Fruit fly (Drosophila melanogaster) whole organism, prepupa: ENCODE results near the gene CG7655.
A peak's percentile ranks its signal among the peaks of the same experiment; 100 is the strongest.

Experiments
- Blimp-1 ChIP-seq: fragments of 200-800 bp; sonication (Bioruptor generic); optimal IDR thresholded peaks from 3 replicates; lab custom pipeline; 2017; ENCODE audit warnings: missing biosample characterization, missing genetic modification characterization, mild to moderate bottlenecking, moderate library complexity, missing genetic modification reagents
- CG10631 ChIP-seq: fragments of 200-800 bp; sonication (Bioruptor generic); optimal IDR thresholded peaks from 2 replicates; lab custom pipeline; 2016; ENCODE audit warnings: missing biosample characterization, missing genetic modification characterization
- CG11762 ChIP-seq: fragments of 200-800 bp; sonication (Bioruptor generic); optimal IDR thresholded peaks from 3 replicates; lab custom pipeline; 2016; ENCODE audit warnings: missing biosample characterization, missing genetic modification characterization; ENCODE audit not compliant: insufficient read depth
- CG11902 ChIP-seq: fragments of 200-800 bp; sonication (Bioruptor generic); optimal IDR thresholded peaks from 3 replicates; lab custom pipeline; 2016; ENCODE audit warnings: missing biosample characterization, missing genetic modification characterization
- CG15336 ChIP-seq: fragments of 200-800 bp; sonication (Bioruptor generic); IDR thresholded peaks from 2 replicates; pipeline ENCODE4 v1.3.6; 2022; ENCODE audit warnings: missing biosample characterization, missing genetic modification characterization
- CG1621 ChIP-seq: fragments of 200-800 bp; sonication (Bioruptor generic); optimal IDR thresholded peaks from 3 replicates; lab custom pipeline; 2018; ENCODE audit warnings: missing biosample characterization, mild to moderate bottlenecking, missing genetic modification characterization
- CG16779 ChIP-seq: fragments of 200-800 bp; sonication (Bioruptor generic); optimal IDR thresholded peaks from 3 replicates; lab custom pipeline; 2017; ENCODE audit warnings: missing biosample characterization, mild to moderate bottlenecking, missing genetic modification characterization
- CG3032 ChIP-seq: fragments of 200-800 bp; optimal IDR thresholded peaks from 2 replicates; lab custom pipeline; 2019; ENCODE audit warnings: missing biosample characterization, mild to moderate bottlenecking, missing genetic modification characterization, moderate library complexity
- CG31627 ChIP-seq: fragments of 200-800 bp; sonication (Bioruptor generic); optimal IDR thresholded peaks from 3 replicates; lab custom pipeline; 2016; ENCODE audit warnings: missing biosample characterization, missing genetic modification characterization
- CG32006 ChIP-seq: fragments of 200-800 bp; sonication (Bioruptor generic); optimal IDR thresholded peaks from 3 replicates; lab custom pipeline; 2017; ENCODE audit warnings: missing biosample characterization, mild to moderate bottlenecking, missing genetic modification characterization
- CG34406 ChIP-seq: fragments of 200-800 bp; sonication (Bioruptor generic); optimal IDR thresholded peaks from 3 replicates; lab custom pipeline; 2016; ENCODE audit warnings: missing biosample characterization, missing genetic modification characterization
- CG3919 ChIP-seq: fragments of 200-800 bp; sonication (Bioruptor generic); optimal IDR thresholded peaks from 3 replicates; lab custom pipeline; 2016; ENCODE audit warnings: missing biosample characterization, missing genetic modification characterization
- CG6276 ChIP-seq: fragments of 200-800 bp; sonication (Bioruptor generic); optimal IDR thresholded peaks from 2 replicates; lab custom pipeline; 2017; ENCODE audit warnings: missing biosample characterization, mild to moderate bottlenecking, missing genetic modification characterization
- CG6808 ChIP-seq: fragments of 200-800 bp; sonication (Bioruptor generic); optimal IDR thresholded peaks from 3 replicates; lab custom pipeline; 2017; ENCODE audit warnings: missing biosample characterization, missing genetic modification characterization, mild to moderate bottlenecking, moderate library complexity, missing genetic modification reagents
- CG6854 ChIP-seq: fragments of 200-800 bp; sonication (Bioruptor generic); optimal IDR thresholded peaks from 2 replicates; lab custom pipeline; 2017; ENCODE audit warnings: missing biosample characterization, mild to moderate bottlenecking, missing genetic modification characterization
- CG8119 ChIP-seq: fragments of 200-800 bp; sonication (Bioruptor generic); IDR thresholded peaks from 3 replicates; pipeline ENCODE4 v1.3.6; 2022; ENCODE audit warnings: missing biosample characterization, missing genetic modification characterization
- CG8319 ChIP-seq: fragments of 200-800 bp; sonication (Bioruptor generic); optimal IDR thresholded peaks from 3 replicates; lab custom pipeline; 2016; ENCODE audit warnings: missing biosample characterization, missing genetic modification characterization
- CG8632 ChIP-seq: fragments of 200-800 bp; sonication (Bioruptor generic); optimal IDR thresholded peaks from 3 replicates; lab custom pipeline; 2016; ENCODE audit warnings: missing biosample characterization, missing genetic modification characterization
- Eip75B ChIP-seq: fragments of 200-800 bp; sonication (Bioruptor generic); optimal IDR thresholded peaks from 3 replicates; lab custom pipeline; 2016; ENCODE audit warnings: missing biosample characterization, missing genetic modification characterization
- Eip78C ChIP-seq: fragments of 200-800 bp; sonication (Bioruptor generic); peaks from one replicate; lab custom pipeline; 2016; ENCODE audit warnings: missing biosample characterization, missing genetic modification characterization
- Ets96B ChIP-seq: fragments of 200-800 bp; optimal IDR thresholded peaks from 2 replicates; lab custom pipeline; 2019; ENCODE audit warnings: missing biosample characterization, mild to moderate bottlenecking, missing genetic modification characterization, moderate library complexity
- Gug ChIP-seq: fragments of 200-800 bp; sonication (Bioruptor generic); IDR thresholded peaks from 2 replicates; pipeline ENCODE4 v1.3.6; 2022; ENCODE audit warnings: missing biosample characterization, missing genetic modification characterization
- Hr4 ChIP-seq: fragments of 200-800 bp; sonication (Bioruptor generic); optimal IDR thresholded peaks from 3 replicates; lab custom pipeline; 2016; ENCODE audit warnings: missing biosample characterization, missing genetic modification characterization
- Met ChIP-seq: fragments of 200-800 bp; sonication (Bioruptor generic); optimal IDR thresholded peaks from 3 replicates; lab custom pipeline; 2016; ENCODE audit warnings: missing biosample characterization, missing genetic modification characterization
- OdsH ChIP-seq: fragments of 200-800 bp; sonication (Bioruptor generic); optimal IDR thresholded peaks from 3 replicates; lab custom pipeline; 2016; ENCODE audit warnings: missing biosample characterization, missing genetic modification characterization
- Sox102F ChIP-seq: fragments of 200-800 bp; sonication (Bioruptor generic); optimal IDR thresholded peaks from 2 replicates; lab custom pipeline; 2016; ENCODE audit warnings: missing biosample characterization, mild to moderate bottlenecking, missing genetic modification characterization
- Sox14 ChIP-seq: fragments of 200-800 bp; sonication (Bioruptor generic); optimal IDR thresholded peaks from 3 replicates; lab custom pipeline; 2016; ENCODE audit warnings: missing biosample characterization, missing genetic modification characterization
- Sox15 ChIP-seq: fragments of 200-800 bp; sonication (Bioruptor generic); optimal IDR thresholded peaks from 3 replicates; lab custom pipeline; 2016; ENCODE audit warnings: missing biosample characterization, missing genetic modification characterization
- dac ChIP-seq: fragments of 200-800 bp; sonication (Bioruptor generic); optimal IDR thresholded peaks from 2 replicates; lab custom pipeline; 2017; ENCODE audit warnings: missing biosample characterization, mild to moderate bottlenecking, missing genetic modification characterization
- dsx ChIP-seq: fragments of 200-800 bp; optimal IDR thresholded peaks from 3 replicates; lab custom pipeline; 2019; ENCODE audit warnings: missing biosample characterization, mild to moderate bottlenecking, missing genetic modification characterization, moderate library complexity; ENCODE audit not compliant: poor library complexity, severe bottlenecking
- eg ChIP-seq: fragments of 200-800 bp; sonication (Bioruptor generic); IDR thresholded peaks from 3 replicates; pipeline ENCODE4 v1.3.6; 2022; ENCODE audit warnings: missing biosample characterization, missing genetic modification characterization
- esn ChIP-seq: fragments of 200-800 bp; sonication (Bioruptor generic); optimal IDR thresholded peaks from 2 replicates; lab custom pipeline; 2016; ENCODE audit warnings: missing biosample characterization, mild to moderate bottlenecking, missing genetic modification characterization, moderate library complexity
- fd59A ChIP-seq: fragments of 200-800 bp; sonication (Bioruptor generic); optimal IDR thresholded peaks from 2 replicates; lab custom pipeline; 2017; ENCODE audit warnings: missing biosample characterization, mild to moderate bottlenecking, missing genetic modification characterization, missing genetic modification reagents
- lz ChIP-seq: fragments of 200-800 bp; sonication (Bioruptor generic); optimal IDR thresholded peaks from 3 replicates; lab custom pipeline; 2016; ENCODE audit warnings: missing biosample characterization, missing genetic modification characterization
- net ChIP-seq: fragments of 200-800 bp; sonication (Bioruptor generic); optimal IDR thresholded peaks from 3 replicates; lab custom pipeline; 2016; ENCODE audit warnings: missing biosample characterization, missing genetic modification characterization
- spab ChIP-seq: fragments of 200-800 bp; sonication (Bioruptor generic); optimal IDR thresholded peaks from 2 replicates; lab custom pipeline; 2017; ENCODE audit warnings: missing biosample characterization, mild to moderate bottlenecking, missing genetic modification characterization, missing genetic modification reagents
- ss ChIP-seq, 2 experiments: fragments of 200-800 bp; sonication (Bioruptor generic); optimal IDR thresholded peaks; 2 replicates in 1 of 2; 3 replicates in 1 of 2; lab custom pipeline; 2017 to 2018; ENCODE audit warnings: mild to moderate bottlenecking in 2 of 2, missing biosample characterization in 2 of 2, missing genetic modification characterization in 2 of 2, moderate library complexity in 1 of 2
- svp ChIP-seq: fragments of 200-800 bp; sonication (Bioruptor generic); peaks from one replicate; lab custom pipeline; 2016; ENCODE audit warnings: missing biosample characterization, missing genetic modification characterization
- topi ChIP-seq: fragments of 200-800 bp; sonication (Bioruptor generic); optimal IDR thresholded peaks from 3 replicates; lab custom pipeline; 2016; ENCODE audit warnings: missing biosample characterization, missing genetic modification characterization
- vri ChIP-seq: fragments of 200-800 bp; sonication (Bioruptor generic); optimal IDR thresholded peaks from 3 replicates; lab custom pipeline; 2016; ENCODE audit warnings: missing biosample characterization, mild to moderate bottlenecking, missing genetic modification characterization

CG7655 gene

DNA sequence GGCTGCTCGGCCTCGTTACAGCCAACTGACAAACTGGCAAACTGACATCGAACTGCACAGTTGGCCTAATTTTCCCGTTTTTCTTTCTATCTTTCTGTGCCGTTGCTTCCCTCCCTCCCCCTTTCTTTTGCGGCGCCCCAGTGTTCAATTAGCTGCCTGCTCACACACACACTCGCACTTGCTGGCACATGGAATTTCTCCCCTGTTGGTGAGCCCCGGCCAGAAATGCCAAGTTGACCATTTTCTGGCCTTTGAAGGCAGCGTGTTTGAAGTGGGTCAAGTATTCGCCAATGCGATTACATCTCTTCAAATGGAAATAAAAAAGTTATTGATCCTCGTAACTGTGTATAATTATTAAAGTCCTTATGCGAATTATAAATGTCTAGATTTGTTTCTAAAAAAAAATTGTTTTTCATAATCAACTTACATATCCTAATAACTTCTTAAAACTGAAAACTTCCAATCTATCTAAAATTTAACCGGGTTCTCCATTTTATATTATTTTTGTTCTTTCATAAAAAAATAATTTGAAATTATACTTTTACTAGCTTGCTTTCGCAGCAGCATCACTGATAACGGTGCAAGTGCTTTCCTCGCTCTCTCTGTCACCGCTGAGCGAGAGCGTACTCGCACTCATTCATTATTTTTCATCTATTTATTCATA lies 1.7 kb upstream of the CG7655 start (continued):
- TF ChIP-seq CG11902 (GFP tag; lab: Kevin White, UChicago), result no peak
- TF ChIP-seq CG16779 (tag; lab: Kevin White, UChicago), result no peak
- TF ChIP-seq fd59A (GFP tag; lab: Kevin White, UChicago), result no peak
- no peak for TF ChIP-seq vri (GFP tag; lab: Kevin White, UChicago)
- peak; percentile 51 for TF ChIP-seq CG34406 (GFP tag; lab: Kevin White, UChicago)
- peak; percentile 68 for TF ChIP-seq Met
- peak; percentile 17 for TF ChIP-seq Sox14 (GFP tag; lab: Kevin White, UChicago)
- TF ChIP-seq CG6276 (GFP tag; lab: Kevin White, UChicago), result no peak
- peak; percentile 64 for TF ChIP-seq Hr4
- peak; percentile 12 for TF ChIP-seq CG31627
- no peak for TF ChIP-seq spab (GFP tag; lab: Kevin White, UChicago)
- TF ChIP-seq Blimp-1, result no peak
- no peak for TF ChIP-seq eg
- peak; percentile 45 for TF ChIP-seq topi
- TF ChIP-seq lz (GFP tag; lab: Kevin White, UChicago), result peak; percentile 56
- TF ChIP-seq CG8632 (GFP tag; lab: Kevin White, UChicago), result no peak
- peak; percentile 3 for TF ChIP-seq Ets96B (tag; lab: Kevin White, UChicago)
- no peak for TF ChIP-seq CG8319 (GFP tag; lab: Kevin White, UChicago)
- peak; percentile 80 for TF ChIP-seq CG32006 (GFP tag; lab: Kevin White, UChicago)
- peak; percentile 10 for TF ChIP-seq CG3919 (GFP tag; lab: Kevin White, UChicago)
- TF ChIP-seq Sox15 (GFP tag; lab: Kevin White, UChicago), result peak; percentile 31
- peak; percentile 11 for TF ChIP-seq CG3032 (tag; lab: Kevin White, UChicago)
- no peak for TF ChIP-seq dsx (GFP tag; lab: Kevin White, UChicago)

DNA sequence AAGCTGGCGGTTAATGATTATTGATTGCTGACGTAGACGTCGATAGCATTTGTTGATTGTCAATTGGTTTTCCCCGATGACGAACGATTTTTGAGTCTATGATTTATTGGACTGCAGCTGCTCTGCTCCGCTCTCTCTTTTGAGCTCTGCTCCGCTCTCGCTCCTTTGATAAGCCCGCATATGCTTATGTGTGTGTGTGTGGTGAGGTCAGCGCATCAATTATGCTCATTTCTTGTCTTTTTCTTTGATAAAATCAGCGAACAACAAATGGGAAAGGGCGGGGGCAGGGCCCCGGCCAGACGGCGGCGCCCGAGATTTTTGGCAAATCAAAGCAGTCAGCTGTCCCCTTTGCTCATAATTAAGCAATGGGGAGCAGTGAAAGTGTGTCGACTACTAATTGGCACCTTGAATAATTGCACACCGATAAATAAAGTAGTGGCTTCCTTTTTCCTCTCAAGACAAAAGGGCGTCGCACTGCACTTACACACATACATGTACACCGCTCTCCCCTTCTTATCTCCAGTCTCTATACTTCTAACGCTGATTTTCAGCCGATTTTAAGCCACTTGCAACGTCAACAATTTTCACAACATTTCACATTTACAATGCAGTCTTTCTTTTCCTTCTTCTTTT lies 742 bp upstream of the CG7655 start:
- TF ChIP-seq Blimp-1, result peak; percentile 26
- TF ChIP-seq CG3919 (GFP tag; lab: Kevin White, UChicago), result no peak
- no peak for TF ChIP-seq lz (GFP tag; lab: Kevin White, UChicago)

DNA sequence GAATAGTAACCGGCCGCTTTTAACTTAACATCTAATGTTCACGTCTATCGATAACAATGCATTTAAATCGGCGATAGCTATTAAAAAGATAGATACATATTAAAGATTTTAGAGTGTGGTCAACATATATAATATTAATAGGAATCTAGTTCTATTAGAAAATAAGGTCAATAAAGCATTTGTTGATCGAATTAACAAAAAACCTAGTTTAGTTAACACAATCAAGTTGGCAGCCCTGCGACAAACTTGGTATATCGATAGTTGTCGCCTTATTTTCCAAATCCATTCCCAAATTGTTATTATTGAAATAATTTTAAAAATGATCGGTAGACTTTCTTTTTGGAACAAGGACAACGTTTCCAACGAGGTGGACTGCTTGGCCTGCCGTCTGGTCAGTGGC lies 2.4 kb downstream of the CG7655 start, which contains the start of the genes CG31251 and CG31360:
Gene CG31251, minus strand, starts transcription at position 62 of the 400 bp plus-strand sequence.
Gene CG31360, plus strand, starts transcription at position 244 of the 400 bp plus-strand sequence.
- no peak for TF ChIP-seq CG11762
- no peak for TF ChIP-seq Sox15 (GFP tag; lab: Kevin White, UChicago)
- TF ChIP-seq CG16779 (tag; lab: Kevin White, UChicago), result no peak
- TF ChIP-seq fd59A (GFP tag; lab: Kevin White, UChicago), result no peak
- no peak for TF ChIP-seq CG11902 (GFP tag; lab: Kevin White, UChicago)
- TF ChIP-seq ss (GFP tag; optimal IDR thresholded peaks at IDR 0.05; lab: Kevin White, UChicago), result no peak
- TF ChIP-seq svp (GFP tag; lab: Kevin White, UChicago), result no peak
- no peak for TF ChIP-seq OdsH
- no peak for TF ChIP-seq Eip75B (GFP tag; lab: Kevin White, UChicago)
- no peak for TF ChIP-seq dac (GFP tag; lab: Kevin White, UChicago)
- TF ChIP-seq CG6854, result no peak
- TF ChIP-seq CG1621, result no peak
- TF ChIP-seq CG15336 (GFP tag; lab: Robert Waterston, UW), result no peak
- no peak for TF ChIP-seq CG10631 (GFP tag; lab: Kevin White, UChicago)
- no peak for TF ChIP-seq Gug (GFP tag; lab: Robert Waterston, UW)
- no peak for TF ChIP-seq eg
- peak; percentile 7 for TF ChIP-seq esn (GFP tag; lab: Kevin White, UChicago)
- no peak for TF ChIP-seq net (GFP tag; lab: Kevin White, UChicago)
- TF ChIP-seq Eip78C, result peak; percentile 34
- TF ChIP-seq topi, result no peak
- TF ChIP-seq CG3032 (tag; lab: Kevin White, UChicago), result peak; percentile 22
- TF ChIP-seq CG8632 (GFP tag; lab: Kevin White, UChicago), result no peak
- no peak for TF ChIP-seq CG6808 (GFP tag; lab: Kevin White, UChicago)
- TF ChIP-seq CG8319 (GFP tag; lab: Kevin White, UChicago), result no peak
- no peak for TF ChIP-seq Sox102F (GFP tag; lab: Kevin White, UChicago)
- no peak for TF ChIP-seq CG8119 (GFP tag; lab: Robert Waterston, UW)
- TF ChIP-seq, all 60 proteins: peak for 3
